Fruit fly (Drosophila melanogaster): ENCODE data around the gene CG6138.

The CG6138 gene

DNA sequence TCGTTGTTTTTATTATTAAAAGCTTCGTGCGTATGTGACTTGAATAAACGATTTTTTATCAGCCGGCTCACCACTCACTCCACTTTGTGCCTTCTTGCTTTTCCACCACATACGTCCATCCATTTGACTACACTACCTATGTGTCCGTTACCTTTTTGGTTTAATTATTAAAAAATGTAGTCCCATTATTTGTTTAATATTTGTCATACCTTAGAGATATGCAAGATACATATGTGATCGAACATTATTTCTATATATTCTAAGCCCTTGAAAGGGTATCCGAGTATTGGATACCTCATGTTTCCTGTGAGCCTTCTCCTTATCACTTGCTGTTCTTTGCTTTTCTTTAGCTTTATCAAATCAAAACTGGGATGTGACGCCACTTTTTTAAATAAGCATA lies 47.8 kb upstream of the CG6138 start (continued):
- TF ChIP-seq ranshi (GFP tag; IDR thresholded peaks at IDR 0.05) (peak; percentile 53; the same call in 1 of the 2 replicates), CG2199 (GFP tag; IDR thresholded peaks at IDR 0.05) (no peak), Awh (GFP tag; IDR thresholded peaks at IDR 0.05) (peak; percentile 22; the same call in 1 of the 2 replicates), zen (tag; optimal IDR thresholded peaks at IDR 0.05) (no peak), BtbVII (GFP tag; optimal IDR thresholded peaks at IDR 0.05) (peak; percentile 55), MESR4 (GFP tag; optimal IDR thresholded peaks at IDR 0.05) (no peak), pb (GFP tag; optimal IDR thresholded peaks at IDR 0.05) (no peak), abd-A (tag; optimal IDR thresholded peaks at IDR 0.05) (no peak), CG8765 (GFP tag; IDR thresholded peaks at IDR 0.05) (no peak), CG18011 (GFP tag; optimal IDR thresholded peaks at IDR 0.05) (peak; percentile 41), wek (GFP tag; optimal IDR thresholded peaks at IDR 0.05) (no peak), CG14710 (tag; optimal IDR thresholded peaks at IDR 0.05) (peak; percentile 11), CG6791 (GFP tag; IDR thresholded peaks at IDR 0.05; ENCODE audit: partially characterized antibody) (no peak), CG7839 (tag; optimal IDR thresholded peaks at IDR 0.05) (peak; percentile 68), CG14667 (GFP tag; IDR thresholded peaks at IDR 0.05) (peak; percentile 37; the same call in 1 of the 2 replicates), PHDP (tag; optimal IDR thresholded peaks at IDR 0.05) (peak; percentile 57), Sry-δ (GFP tag; optimal IDR thresholded peaks at IDR 0.05) (no peak), E2f2 (GFP tag; IDR thresholded peaks at IDR 0.05) (peak; percentile 45; the same call in 1 of the 2 replicates), Fer3 (tag; optimal IDR thresholded peaks at IDR 0.05) (peak; percentile 76), CG12155 (GFP tag; optimal IDR thresholded peaks at IDR 0.05) (peak; percentile 25), HHEX (GFP tag; optimal IDR thresholded peaks at IDR 0.05) (peak; percentile 60), yki (optimal IDR thresholded peaks at IDR 0.05) (no peak), z (GFP tag; IDR thresholded peaks at IDR 0.05) (no peak), ttk (GFP tag; IDR thresholded peaks at IDR 0.05) (peak; percentile 47; the same call in 1 of the 2 replicates), CoRest (tag; optimal IDR thresholded peaks at IDR 0.05) (peak; percentile 53), Adf1 (GFP tag; IDR thresholded peaks at IDR 0.05) (peak; percentile 26; the same call in 1 of the 2 replicates), CG30020 (tag; optimal IDR thresholded peaks at IDR 0.05) (no peak), CG16863 (GFP tag; optimal IDR thresholded peaks at IDR 0.05) (no peak), nau (GFP tag; optimal IDR thresholded peaks at IDR 0.05) (peak; percentile 36), Taf1 (GFP tag; IDR thresholded peaks at IDR 0.05) (peak; percentile 26; the same call in 1 of the 2 replicates), Sox100B (GFP tag; optimal IDR thresholded peaks at IDR 0.05) (peak; percentile 36), aop (GFP tag; IDR thresholded peaks at IDR 0.05) (no peak), CG6254 (GFP tag; optimal IDR thresholded peaks at IDR 0.05) (no peak), CG2712 (tag; optimal IDR thresholded peaks at IDR 0.05) (peak; percentile 62), trem (tag; optimal IDR thresholded peaks at IDR 0.05) (no peak), Atf3 (GFP tag; optimal IDR thresholded peaks at IDR 0.05) (no peak), croc (GFP tag; conservative IDR thresholded peaks at IDR 0.05) (no peak), CG8089 (GFP tag; optimal IDR thresholded peaks at IDR 0.05) (no peak), CG31365 (tag; optimal IDR thresholded peaks at IDR 0.05) (peak; percentile 25), CG1832 (GFP tag; optimal IDR thresholded peaks at IDR 0.05) (no peak), CG15514 (GFP tag; optimal IDR thresholded peaks at IDR 0.05) (peak; percentile 54), sd (tag; optimal IDR thresholded peaks at IDR 0.05) (peak; percentile 3), CG11398 (GFP tag; optimal IDR thresholded peaks at IDR 0.05) (no peak), cwo (GFP tag; optimal IDR thresholded peaks at IDR 0.05) (peak; percentile 64), HmgZ (tag; optimal IDR thresholded peaks at IDR 0.05) (peak; percentile 37), slou (GFP tag; optimal IDR thresholded peaks at IDR 0.05) (no peak), CG34376 (GFP tag; optimal IDR thresholded peaks at IDR 0.05) (no peak), CG31224 (GFP tag; IDR thresholded peaks at IDR 0.05) (0 out of 2 replicates have a peak, but pooled peaks have one; percentile 40), CG33213 (GFP tag; optimal IDR thresholded peaks at IDR 0.05) (no peak), ERR (GFP tag; optimal IDR thresholded peaks at IDR 0.05) (no peak), CG12942 (GFP tag; optimal IDR thresholded peaks at IDR 0.05) (no peak)

Measured in whole organism, embryonic.